Fruit fly (Drosophila melanogaster) whole organism, embryonic: ENCODE measurements around the gene CG42716.
A peak's percentile ranks its signal among the peaks of the same experiment; 100 is the strongest.

Experiments used
- Asciz ChIP-seq: fragments of 200-800 bp; sonication (Bioruptor generic); optimal IDR thresholded peaks from 2 replicates; lab custom pipeline; 2017; ENCODE audit warnings: missing biosample characterization, mild to moderate bottlenecking, missing genetic modification characterization, missing genetic modification reagents
- Atf-2 ChIP-seq: fragments of 200-800 bp; sonication (Bioruptor generic); optimal IDR thresholded peaks from 2 replicates; lab custom pipeline; 2016; ENCODE audit warnings: missing biosample characterization, missing genetic modification characterization
- B-H1 ChIP-seq: fragments of 200-800 bp; sonication (Bioruptor generic); IDR thresholded peaks from 3 replicates; pipeline ENCODE4 v1.3.6; 2022; ENCODE audit warnings: missing biosample characterization, missing genetic modification characterization
- CG10321 ChIP-seq: fragments of 200-800 bp; sonication (Bioruptor generic); IDR thresholded peaks from 2 replicates; pipeline ENCODE4 v1.3.6; 2022; ENCODE audit warnings: missing biosample characterization, missing genetic modification characterization
- CG11398 ChIP-seq: fragments of 200-800 bp; sonication (Bioruptor generic); optimal IDR thresholded peaks from 2 replicates; lab custom pipeline; 2016; ENCODE audit warnings: missing biosample characterization, missing genetic modification characterization
- CG11560 ChIP-seq: fragments of 200-800 bp; sonication (Bioruptor generic); IDR thresholded peaks from 3 replicates; pipeline ENCODE4 v1.3.6; 2022; ENCODE audit warnings: missing biosample characterization, missing genetic modification characterization
- CG12155 ChIP-seq: fragments of 200-800 bp; sonication (Bioruptor generic); optimal IDR thresholded peaks from 3 replicates; lab custom pipeline; 2016; ENCODE audit warnings: missing biosample characterization, missing genetic modification characterization
- CG12299 ChIP-seq: fragments of 200-800 bp; sonication (Bioruptor generic); optimal IDR thresholded peaks from 2 replicates; lab custom pipeline; 2018; ENCODE audit warnings: missing biosample characterization, mild to moderate bottlenecking, missing genetic modification characterization
- CG12942 ChIP-seq: fragments of 200-800 bp; sonication (Bioruptor generic); optimal IDR thresholded peaks from 3 replicates; lab custom pipeline; 2016; ENCODE audit warnings: missing biosample characterization, missing genetic modification characterization
- CG13775 ChIP-seq: fragments of 200-800 bp; sonication (Bioruptor generic); optimal IDR thresholded peaks from 3 replicates; lab custom pipeline; 2017; ENCODE audit warnings: missing biosample characterization, mild to moderate bottlenecking, missing genetic modification characterization
- CG1647 ChIP-seq: fragments of 200-800 bp; sonication (Bioruptor generic); optimal IDR thresholded peaks from 3 replicates; lab custom pipeline; 2016; ENCODE audit warnings: missing biosample characterization, missing genetic modification characterization
- CG17359 ChIP-seq: fragments of 200-800 bp; sonication (Bioruptor generic); optimal IDR thresholded peaks from 3 replicates; lab custom pipeline; 2018; ENCODE audit warnings: missing biosample characterization, mild to moderate bottlenecking, missing genetic modification characterization, moderate library complexity
- CG17568 ChIP-seq: fragments of 200-800 bp; sonication (Bioruptor generic); optimal IDR thresholded peaks from 2 replicates; lab custom pipeline; 2018; ENCODE audit warnings: missing biosample characterization, mild to moderate bottlenecking, missing genetic modification characterization, moderate library complexity
- CG17912 ChIP-seq: fragments of 200-800 bp; sonication (Bioruptor generic); optimal IDR thresholded peaks from 2 replicates; lab custom pipeline; 2018; ENCODE audit warnings: missing biosample characterization, mild to moderate bottlenecking, missing genetic modification characterization
- CG1832 ChIP-seq: fragments of 200-800 bp; sonication (Bioruptor generic); optimal IDR thresholded peaks from 2 replicates; lab custom pipeline; 2017; ENCODE audit warnings: missing biosample characterization, mild to moderate bottlenecking, missing genetic modification characterization, inconsistent platforms
- CG18619 ChIP-seq: fragments of 200-800 bp; sonication (Bioruptor generic); optimal IDR thresholded peaks from 3 replicates; lab custom pipeline; 2017; ENCODE audit warnings: missing biosample characterization, mild to moderate bottlenecking, missing genetic modification characterization
- CG31365 ChIP-seq: fragments of 200-800 bp; sonication (Bioruptor generic); optimal IDR thresholded peaks from 2 replicates; lab custom pipeline; 2018; ENCODE audit warnings: missing biosample characterization, mild to moderate bottlenecking, missing genetic modification characterization
- CG6689 ChIP-seq: fragments of 200-800 bp; sonication (Bioruptor generic); IDR thresholded peaks from 2 replicates; pipeline ENCODE4 v1.3.6; 2022; ENCODE audit warnings: missing biosample characterization, missing genetic modification characterization
- CG6813 ChIP-seq: fragments of 200-800 bp; sonication (Bioruptor generic); optimal IDR thresholded peaks from 2 replicates; lab custom pipeline; 2017; ENCODE audit warnings: missing biosample characterization, missing genetic modification characterization, mild to moderate bottlenecking, moderate library complexity, missing genetic modification reagents
- CG8290 ChIP-seq, 3 experiments: fragments of 200-800 bp; sonication (Bioruptor generic); optimal IDR thresholded peaks; 2 replicates each; lab custom pipeline; 2016 to 2019; ENCODE audit warnings: missing biosample characterization in 3 of 3, missing genetic modification characterization in 3 of 3, mild to moderate bottlenecking in 2 of 3, moderate library complexity in 1 of 3
- CG9215 ChIP-seq: fragments of 200-800 bp; sonication (Bioruptor generic); IDR thresholded peaks from 2 replicates; pipeline ENCODE4 v1.3.6; 2022; ENCODE audit warnings: missing biosample characterization, missing genetic modification characterization
- CG9797 ChIP-seq: fragments of 200-800 bp; sonication (Bioruptor generic); optimal IDR thresholded peaks from 3 replicates; lab custom pipeline; 2018; ENCODE audit warnings: missing biosample characterization, mild to moderate bottlenecking, missing genetic modification characterization
- D19B ChIP-seq: fragments of 200-800 bp; sonication (Bioruptor generic); optimal IDR thresholded peaks from 2 replicates; lab custom pipeline; 2017; ENCODE audit warnings: missing biosample characterization, mild to moderate bottlenecking, missing genetic modification characterization
- Elba2 ChIP-seq: fragments of 200-800 bp; sonication (Bioruptor generic); optimal IDR thresholded peaks from 3 replicates; lab custom pipeline; 2016; ENCODE audit warnings: missing biosample characterization, missing genetic modification characterization
- Mes4 ChIP-seq: fragments of 200-800 bp; sonication (Bioruptor generic); optimal IDR thresholded peaks from 2 replicates; lab custom pipeline; 2016; ENCODE audit warnings: missing biosample characterization, missing genetic modification characterization
- Opbp ChIP-seq: fragments of 200-800 bp; sonication (Bioruptor generic); IDR thresholded peaks from 3 replicates; pipeline ENCODE4 v1.3.6; 2022; ENCODE audit warnings: missing biosample characterization, missing genetic modification characterization; ENCODE audit not compliant: partially characterized antibody
- Pdp1 ChIP-seq, 2 experiments: fragments of 200-800 bp; sonication (Bioruptor generic); optimal IDR thresholded peaks; 3 replicates each; lab custom pipeline; 2016; ENCODE audit warnings: missing biosample characterization in 2 of 2, missing genetic modification characterization in 2 of 2, mild to moderate bottlenecking in 1 of 2, moderate library complexity in 1 of 2
- Ravus ChIP-seq: fragments of 200-800 bp; sonication (Bioruptor generic); IDR thresholded peaks from 2 replicates; pipeline ENCODE4 v1.3.6; 2022; ENCODE audit warnings: missing biosample characterization, missing genetic modification characterization
- Sin3A ChIP-seq: fragments of >200 bp; optimal IDR thresholded peaks from 2 replicates; lab custom pipeline; 2018
- Spps ChIP-seq: fragments of 200-800 bp; sonication (Bioruptor generic); optimal IDR thresholded peaks from 2 replicates; lab custom pipeline; 2018; ENCODE audit warnings: missing biosample characterization, mild to moderate bottlenecking, missing genetic modification characterization
- ac ChIP-seq: fragments of 200-800 bp; sonication (Bioruptor generic); optimal IDR thresholded peaks from 3 replicates; lab custom pipeline; 2017; ENCODE audit warnings: missing biosample characterization, mild to moderate bottlenecking, missing genetic modification characterization
- aop ChIP-seq: fragments of 200-800 bp; sonication (Bioruptor generic); IDR thresholded peaks from 2 replicates; pipeline ENCODE4 v1.3.6; 2022; ENCODE audit warnings: missing biosample characterization, missing genetic modification characterization
- ash1 ChIP-seq: fragments of 200-800 bp; sonication (Bioruptor generic); optimal IDR thresholded peaks from 2 replicates; lab custom pipeline; 2018; ENCODE audit warnings: missing biosample characterization, mild to moderate bottlenecking, missing genetic modification characterization
- bsh ChIP-seq, 2 experiments: fragments of 200-800 bp; sonication (Bioruptor generic); optimal IDR thresholded peaks; 2 replicates each; lab custom pipeline; 2017 to 2018; ENCODE audit warnings: mild to moderate bottlenecking in 2 of 2, missing biosample characterization in 2 of 2, missing genetic modification characterization in 2 of 2, moderate library complexity in 1 of 2
- cad ChIP-seq: fragments of >200 bp; optimal IDR thresholded peaks from 2 replicates; lab custom pipeline; 2017; ENCODE audit warnings: missing biosample characterization, missing genetic modification characterization
- corto ChIP-seq: fragments of 200-800 bp; sonication (Bioruptor generic); optimal IDR thresholded peaks from 2 replicates; lab custom pipeline; 2016; ENCODE audit warnings: missing biosample characterization, mild to moderate bottlenecking, missing genetic modification characterization, moderate library complexity
- dan ChIP-seq: fragments of 200-800 bp; sonication (Bioruptor generic); IDR thresholded peaks from 2 replicates; pipeline ENCODE4 v1.3.6; 2022; ENCODE audit warnings: missing biosample characterization, missing genetic modification characterization
- esg ChIP-seq: fragments of 200-800 bp; sonication (Bioruptor generic); conservative IDR thresholded peaks from 2 replicates; pipeline ENCODE4 v1.3.6; 2022; ENCODE audit warnings: missing biosample characterization, missing genetic modification characterization
- exex ChIP-seq: fragments of 200-800 bp; sonication (Bioruptor generic); optimal IDR thresholded peaks from 4 replicates; lab custom pipeline; 2018; ENCODE audit warnings: missing biosample characterization, mild to moderate bottlenecking, missing genetic modification characterization, moderate library complexity
- ken ChIP-seq: fragments of 200-800 bp; sonication (Bioruptor generic); IDR thresholded peaks from 3 replicates; pipeline ENCODE4 v1.3.6; 2022; ENCODE audit warnings: missing biosample characterization, missing genetic modification characterization
- kni ChIP-seq: fragments of 200-800 bp; sonication (Bioruptor generic); optimal IDR thresholded peaks from 3 replicates; lab custom pipeline; 2017; ENCODE audit warnings: mild to moderate bottlenecking, missing biosample characterization, missing genetic modification reagents, missing genetic modification characterization
- lola ChIP-seq, 3 experiments: fragments of >200 bp in 2 of 3; fragments of 200-800 bp in 1 of 3; sonication (Bioruptor generic) in 1 of 3; optimal IDR thresholded peaks; 2 replicates each; lab custom pipeline; 2017 to 2019; ENCODE audit warnings: missing biosample characterization in 3 of 3, missing genetic modification characterization in 3 of 3, mild to moderate bottlenecking in 1 of 3, moderate library complexity in 1 of 3
- mam ChIP-seq: fragments of 200-800 bp; sonication (Bioruptor generic); optimal IDR thresholded peaks from 3 replicates; lab custom pipeline; 2016; ENCODE audit warnings: missing biosample characterization, missing genetic modification characterization
- nerfin-1 ChIP-seq: fragments of 200-800 bp; sonication (Bioruptor generic); optimal IDR thresholded peaks from 3 replicates; lab custom pipeline; 2019; ENCODE audit warnings: missing biosample characterization, mild to moderate bottlenecking, missing genetic modification characterization, moderate library complexity
- ranshi ChIP-seq: fragments of 200-800 bp; sonication (Bioruptor generic); IDR thresholded peaks from 2 replicates; pipeline ENCODE4 v1.3.6; 2022; ENCODE audit warnings: missing biosample characterization, missing genetic modification characterization
- sd ChIP-seq: fragments of 200-800 bp; sonication (Bioruptor generic); optimal IDR thresholded peaks from 3 replicates; lab custom pipeline; 2018; ENCODE audit warnings: missing biosample characterization, mild to moderate bottlenecking, missing genetic modification characterization, moderate library complexity
- slou ChIP-seq: fragments of 200-800 bp; sonication (Bioruptor generic); optimal IDR thresholded peaks from 3 replicates; lab custom pipeline; 2016; ENCODE audit warnings: missing biosample characterization, missing genetic modification characterization
- so ChIP-seq: fragments of 200-800 bp; sonication (Bioruptor generic); IDR thresholded peaks from 3 replicates; pipeline ENCODE4 v1.3.6; 2022; ENCODE audit warnings: missing biosample characterization, missing genetic modification characterization
- tll ChIP-seq, 2 experiments: fragments of 200-800 bp in 1 of 2; fragments of >200 bp in 1 of 2; sonication (Bioruptor generic) in 1 of 2; optimal IDR thresholded peaks; 2 replicates each; lab custom pipeline; 2017 to 2019; ENCODE audit warnings: missing biosample characterization in 2 of 2, missing genetic modification characterization in 2 of 2, mild to moderate bottlenecking in 1 of 2, moderate library complexity in 1 of 2

CG42716 gene

dm6 chr3L:16045831-16046336, 12.3 kb downstream of the CG42716 start (continued):
- TF ChIP-seq ac (GFP tag; lab: Kevin White, UChicago), result peak; percentile 60
- no peak for TF ChIP-seq Sin3A (lab: Kevin White, UChicago)
- TF ChIP-seq CG12299 (tag; lab: Kevin White, UChicago), result peak; percentile 94
- TF ChIP-seq Spps (tag; lab: Kevin White, UChicago), result peak; percentile 93
- no peak for TF ChIP-seq CG1832
- peak; percentile 93 for TF ChIP-seq CG12155 (GFP tag; lab: Kevin White, UChicago)
- peak; percentile 82 for TF ChIP-seq CG12942 (GFP tag; lab: Kevin White, UChicago)
- TF ChIP-seq Asciz, result peak; percentile 82
- peak; percentile 74; the same call in 1 of the 2 replicates for TF ChIP-seq CG10321 (GFP tag; lab: Robert Waterston, UW)
- TF ChIP-seq Mes4 (GFP tag; lab: Kevin White, UChicago), result peak; percentile 80
- TF ChIP-seq lola (GFP tag; optimal IDR thresholded peaks at IDR 0.05; lab: Kevin White, UChicago), result peak in 2 of 3 experiments; percentile 13 to 89
- no peak for TF ChIP-seq cad (GFP tag; lab: Kevin White, UChicago)
- peak; percentile 78 for TF ChIP-seq CG8290 (GFP tag; optimal IDR thresholded peaks at IDR 0.05; lab: Kevin White, UChicago)
- TF ChIP-seq CG8290 (tag; optimal IDR thresholded peaks at IDR 0.05; lab: Kevin White, UChicago), result peak in 1 of 2 experiments; percentile 94
- peak; percentile 92 for TF ChIP-seq sd (tag; lab: Kevin White, UChicago)
- TF ChIP-seq Opbp (GFP tag; lab: Robert Waterston, UW), result no peak
- TF ChIP-seq ash1 (GFP tag; lab: Kevin White, UChicago), result peak; percentile 49
- TF ChIP-seq dan (GFP tag; lab: Robert Waterston, UW), result no peak
- TF ChIP-seq CG31365, result peak; percentile 73
- TF ChIP-seq mam, result peak; percentile 90
- peak; percentile 61 for TF ChIP-seq slou (GFP tag; lab: Kevin White, UChicago)
- peak; percentile 85 for TF ChIP-seq ken
- TF ChIP-seq CG6813 (GFP tag; lab: Kevin White, UChicago), result peak; percentile 92
- peak; percentile 78 for TF ChIP-seq D19B
- peak; percentile 38 for TF ChIP-seq Elba2 (GFP tag; lab: Kevin White, UChicago)
- TF ChIP-seq exex, result peak; percentile 77
- TF ChIP-seq nerfin-1 (tag; lab: Kevin White, UChicago), result peak; percentile 92
- TF ChIP-seq CG9797 (GFP tag; lab: Kevin White, UChicago), result peak; percentile 6
- peak; percentile 85 to 88 for TF ChIP-seq Pdp1 (GFP tag; optimal IDR thresholded peaks at IDR 0.05; lab: Kevin White, UChicago)
- peak; percentile 77 for TF ChIP-seq CG11398 (GFP tag; lab: Kevin White, UChicago)
- TF ChIP-seq aop (GFP tag; lab: Robert Waterston, UW), result peak; percentile 71
- peak; percentile 90 for TF ChIP-seq B-H1 (GFP tag; lab: Robert Waterston, UW)
- TF ChIP-seq tll (GFP tag; optimal IDR thresholded peaks at IDR 0.05; lab: Kevin White, UChicago), result peak in 1 of 2 experiments; percentile 0
- peak; percentile 92 for TF ChIP-seq CG17568 (GFP tag; lab: Kevin White, UChicago)
- no peak for TF ChIP-seq kni (GFP tag; lab: Kevin White, UChicago)
- TF ChIP-seq CG17912 (GFP tag; lab: Kevin White, UChicago), result peak; percentile 81
- TF ChIP-seq CG11560 (tag; lab: Robert Waterston, UW), result peak; percentile 72; the same call in 2 of the 3 replicates
- TF ChIP-seq CG9215 (GFP tag; lab: Robert Waterston, UW), result peak; percentile 80
- peak; percentile 59 for TF ChIP-seq Ravus (GFP tag; lab: Robert Waterston, UW)
- peak; percentile 97 for TF ChIP-seq CG17359 (tag; lab: Kevin White, UChicago)
- TF ChIP-seq corto (GFP tag; lab: Kevin White, UChicago), result peak; percentile 97
- TF ChIP-seq CG6689 (GFP tag; lab: Robert Waterston, UW), result peak; percentile 94
- peak; percentile 82 for TF ChIP-seq CG13775 (GFP tag; lab: Kevin White, UChicago)
- peak; percentile 90 for TF ChIP-seq ranshi
- TF ChIP-seq bsh (GFP tag; optimal IDR thresholded peaks at IDR 0.05; lab: Kevin White, UChicago), result peak; percentile 78 to 96
- peak; percentile 92 for TF ChIP-seq so (GFP tag; lab: Robert Waterston, UW)
- peak; percentile 83 for TF ChIP-seq esg (GFP tag; lab: Robert Waterston, UW)
- TF ChIP-seq Atf-2 (GFP tag; lab: Kevin White, UChicago), result peak; percentile 76
- peak; percentile 75 for TF ChIP-seq CG1647
- TF ChIP-seq CG18619 (GFP tag; lab: Kevin White, UChicago), result peak; percentile 88
